Worm (Caenorhabditis elegans): ENCODE data around the gene ZC376.8.

ZC376.8 gene

DNA sequence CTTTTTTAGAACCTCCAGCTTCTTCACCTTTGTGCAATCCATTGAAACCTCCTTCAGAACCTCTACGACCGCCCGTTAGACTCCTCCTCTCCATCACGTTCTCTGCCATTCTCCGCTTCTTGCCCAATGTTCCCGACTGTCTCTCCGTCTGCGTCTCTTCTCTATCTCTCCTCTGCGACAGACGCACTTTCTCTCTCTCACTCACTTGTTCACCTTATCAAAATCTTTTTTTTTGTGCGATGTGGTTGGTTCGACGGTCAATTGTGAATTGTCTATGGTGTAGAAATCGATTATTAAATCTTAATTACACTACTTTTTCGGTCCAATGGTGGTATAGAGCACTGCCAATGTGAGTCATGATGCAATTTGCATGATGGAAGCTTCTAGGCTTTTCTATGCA lies 13.4 kb downstream of the ZC376.8 start, which contains the start of gene atfs-1:
TSS of gene atfs-1 (plus strand) at position 213 of the 400 bp plus-strand sequence.
- TF ChIP-seq lin-54 (GFP tag; optimal IDR thresholded peaks at IDR 0.05) (no peak), nhr-80 (tag; optimal IDR thresholded peaks at IDR 0.05) (peak; percentile 97), F33H1.4 (GFP tag; IDR thresholded peaks at IDR 0.05) (no peak), lag-1 (GFP tag; IDR thresholded peaks at IDR 0.05) (no peak), nfya-1 (tag; optimal IDR thresholded peaks at IDR 0.05; ENCODE audit: borderline replicate concordance, insufficient read depth) (no peak), zfh-2 (GFP tag; conservative IDR thresholded peaks at IDR 0.05) (no peak), F22D6.2 (tag; optimal IDR thresholded peaks at IDR 0.05) (no peak), lin-40 (tag; optimal IDR thresholded peaks at IDR 0.05) (peak; percentile 62), mcd-1 (GFP tag; IDR thresholded peaks at IDR 0.05) (peak; percentile 41), aptf-2 (GFP tag; conservative IDR thresholded peaks at IDR 0.05) (no peak), rec-8 (tag; optimal IDR thresholded peaks at IDR 0.05) (no peak), pbrm-1 (GFP tag; IDR thresholded peaks at IDR 0.05) (peak; percentile 59; the same call in 1 of the 2 replicates), F57C9.4 (tag; optimal IDR thresholded peaks at IDR 0.05) (no peak), nhr-120 (GFP tag; IDR thresholded peaks at IDR 0.05) (no peak), madf-8 (GFP tag; conservative IDR thresholded peaks at IDR 0.05) (no peak), ceh-27 (GFP tag; optimal IDR thresholded peaks at IDR 0.05) (peak; percentile 42), cebp-2 (GFP tag; IDR thresholded peaks at IDR 0.05) (no peak), aptf-3 (GFP tag; IDR thresholded peaks at IDR 0.05) (no peak), snpc-1.1 (tag; optimal IDR thresholded peaks at IDR 0.05; ENCODE audit: insufficient read depth) (no peak), hlh-26 (GFP tag; conservative IDR thresholded peaks at IDR 0.05) (no peak), ekl-4 (GFP tag; IDR thresholded peaks at IDR 0.05) (peak; percentile 71; the same call in 1 of the 2 replicates), nfya-2 (GFP tag; IDR thresholded peaks at IDR 0.05) (no peak), sdz-38 (tag; optimal IDR thresholded peaks at IDR 0.05) (no peak), snpc-1.3 (tag; optimal IDR thresholded peaks at IDR 0.05; ENCODE audit: insufficient read depth) (no peak), ceh-100 (GFP tag; IDR thresholded peaks at IDR 0.05) (no peak), B0019.2 (GFP tag; conservative IDR thresholded peaks at IDR 0.05) (no peak), attf-6 (GFP tag; IDR thresholded peaks at IDR 0.05) (no peak), B0336.3 (GFP tag; IDR thresholded peaks at IDR 0.05) (peak; percentile 52; the same call in 1 of the 2 replicates), mes-4 (tag; optimal IDR thresholded peaks at IDR 0.05) (no peak), Y56A3A.18 (GFP tag; IDR thresholded peaks at IDR 0.05) (no peak), bed-2 (GFP tag; IDR thresholded peaks at IDR 0.05) (0 out of 2 replicates have a peak, but pooled peaks have one; percentile 44), Y67H2A.10 (GFP tag; conservative IDR thresholded peaks at IDR 0.05) (no peak), unc-130 (GFP tag; optimal IDR thresholded peaks at IDR 0.05) (no peak), F55B11.4 (tag; optimal IDR thresholded peaks at IDR 0.05; ENCODE audit: borderline replicate concordance, insufficient read depth) (no peak), fkh-3 (tag; optimal IDR thresholded peaks at IDR 0.05) (no peak), madf-10 (tag; optimal IDR thresholded peaks at IDR 0.05) (peak; percentile 9), K12H6.12 (tag; optimal IDR thresholded peaks at IDR 0.05) (no peak), sptf-2 (GFP tag; optimal IDR thresholded peaks at IDR 0.05) (no peak), Y53G8AR.9 (GFP tag; conservative IDR thresholded peaks at IDR 0.05) (0 out of 2 replicates have a peak, but pooled peaks have one; percentile 27), B0261.1 (tag; optimal IDR thresholded peaks at IDR 0.05) (no peak), F57A8.1 (GFP tag; optimal IDR thresholded peaks at IDR 0.05) (no peak), rcor-1 (GFP tag; IDR thresholded peaks at IDR 0.05) (peak; percentile 51; the same call in 1 of the 2 replicates), pha-4 (tag; optimal IDR thresholded peaks at IDR 0.05) (no peak), somi-1 (GFP tag; optimal IDR thresholded peaks at IDR 0.05) (no peak), egl-18 (GFP tag; IDR thresholded peaks at IDR 0.05) (no peak), lsl-1 (GFP tag; optimal IDR thresholded peaks at IDR 0.05) (no peak), ama-1 (optimal IDR thresholded peaks at IDR 0.05) (peak; percentile 81), ama-1 (GFP tag; optimal IDR thresholded peaks at IDR 0.05) (no peak), Y79H2A.3 (GFP tag; conservative IDR thresholded peaks at IDR 0.05) (no peak)

Data from whole organism, young adult.